Fruit fly (Drosophila melanogaster) S2 (cell line): ENCODE data around the gene CG32147.

ENCODE experiments used
- CG8478 ChIP-seq: fragments of >200 bp; optimal IDR thresholded peaks from 2 replicates; lab custom pipeline; 2018
- CTCF ChIP-seq, 2 experiments: fragments of >200 bp; optimal IDR thresholded peaks; 2 replicates each; lab custom pipeline; 2018

CG32147 gene

dm6 chr3L:15163414-15163813, 19.6 kb upstream of the CG32147 start, which contains the start of gene CG7011:
Gene CG7011, minus strand, starts transcription at chr3L:15163628.
- TF ChIP-seq CTCF (optimal IDR thresholded peaks at IDR 0.05; lab: Kevin White, UChicago): peak; percentile 67 to 71
- TF ChIP-seq CG8478: no peak

dm6 chr3L:15162988-15163387, 19.1 kb upstream of the CG32147 start:
- TF ChIP-seq CTCF (optimal IDR thresholded peaks at IDR 0.05; lab: Kevin White, UChicago) (no peak), CG8478 (no peak)

- no peak for TF ChIP-seq CTCF (optimal IDR thresholded peaks at IDR 0.05; lab: Kevin White, UChicago)
- TF ChIP-seq CG8478: no peak
These were observed 18.1 kb upstream of the CG32147 start for dm6 chr3L:15162005-15162404.

- no peak for TF ChIP-seq CG8478
- peak; percentile 75 to 91 for TF ChIP-seq CTCF (optimal IDR thresholded peaks at IDR 0.05; lab: Kevin White, UChicago)
These were observed 17.7 kb upstream of the CG32147 start, which contains the start of gene CG6878 for dm6 chr3L:15161549-15161948. Gene CG6878, plus strand, starts transcription at chr3L:15161817.

- TF ChIP-seq CG8478 (no peak), CTCF (optimal IDR thresholded peaks at IDR 0.05; lab: Kevin White, UChicago) (no peak)
These were observed 14.7 kb upstream of the CG32147 start, which contains the start of the genes Msh6 and Prp31 for dm6 chr3L:15158330-15159114. Gene Msh6, minus strand, starts transcription at chr3L:15158562. Gene Prp31, plus strand, starts transcription at chr3L:15159100.

- no peak for TF ChIP-seq CTCF (optimal IDR thresholded peaks at IDR 0.05; lab: Kevin White, UChicago)
- TF ChIP-seq CG8478: no peak
These were observed 6.2 kb upstream of the CG32147 start for dm6 chr3L:15150028-15150427.

dm6 chr3L:15146643-15147187, 2.9 kb upstream of the CG32147 start, which contains the start of gene FucTA:
Gene FucTA, plus strand, starts transcription at chr3L:15147137.
- TF ChIP-seq CG8478 (no peak), CTCF (optimal IDR thresholded peaks at IDR 0.05; lab: Kevin White, UChicago) (no peak)

dm6 chr3L:15143108-15143507, 751 bp downstream of the CG32147 start:
- TF ChIP-seq CG8478 (no peak), CTCF (optimal IDR thresholded peaks at IDR 0.05; lab: Kevin White, UChicago) (no peak)

dm6 chr3L:15142004-15142890, 1.6 kb downstream of the CG32147 start, which contains the start of gene Pdi:
Gene Pdi, minus strand, starts transcription at chr3L:15142840.
- TF ChIP-seq CTCF (optimal IDR thresholded peaks at IDR 0.05; lab: Kevin White, UChicago) (peak; percentile 87 to 94), CG8478 (no peak)

- no peak for TF ChIP-seq CG8478
These were observed 2.5 kb downstream of the CG32147 start for dm6 chr3L:15141118-15142003.

dm6 chr3L:15140268-15140957, 3.4 kb downstream of the CG32147 start:
- no peak for TF ChIP-seq CTCF (optimal IDR thresholded peaks at IDR 0.05; lab: Kevin White, UChicago)
- TF ChIP-seq CG8478: no peak

- no peak for TF ChIP-seq CG8478
- TF ChIP-seq CTCF (optimal IDR thresholded peaks at IDR 0.05; lab: Kevin White, UChicago): no peak
These were observed 6.1 kb downstream of the CG32147 start for dm6 chr3L:15137790-15138189.

dm6 chr3L:15136659-15137572, 6.9 kb downstream of the CG32147 start, which contains the start of gene CG12316:
Gene CG12316, minus strand, starts transcription at chr3L:15136934.
- no peak for TF ChIP-seq CG8478
- no peak for TF ChIP-seq CTCF (optimal IDR thresholded peaks at IDR 0.05; lab: Kevin White, UChicago)
